Worm (Caenorhabditis elegans) whole organism, young adult: ENCODE results near the gene F56C4.4.

Experiments used
- B0019.2 ChIP-seq: fragments of 200-800 bp; sonication (Bioruptor generic); conservative IDR thresholded peaks from 2 replicates; pipeline ENCODE4 v1.3.6; 2022; ENCODE audit warnings: missing genetic modification reagents, missing genetic modification characterization, missing compliant biosample characterization
- B0336.3 ChIP-seq: fragments of 200-800 bp; sonication (Bioruptor generic); IDR thresholded peaks from 2 replicates; pipeline ENCODE4 v1.3.6; 2022; ENCODE audit warnings: missing genetic modification characterization, missing compliant biosample characterization
- D2030.7 ChIP-seq: fragments of 200-800 bp; sonication (Bioruptor generic); IDR thresholded peaks from 2 replicates; pipeline ENCODE4 v1.3.6; 2022; ENCODE audit warnings: missing genetic modification reagents, missing genetic modification characterization, missing compliant biosample characterization
- F10E7.11 ChIP-seq: sonication (generic microtip); optimal IDR thresholded peaks from 2 replicates; lab custom pipeline; 2017; ENCODE audit warnings: mild to moderate bottlenecking, missing genetic modification characterization, moderate library complexity, missing compliant biosample characterization
- F37B4.10 ChIP-seq: fragments of 200-800 bp; sonication (Bioruptor generic); IDR thresholded peaks from 2 replicates; pipeline ENCODE4 v1.3.6; 2022; ENCODE audit warnings: missing genetic modification characterization, missing compliant biosample characterization
- F57C9.4 ChIP-seq: sonication (generic microtip); optimal IDR thresholded peaks from 2 replicates; lab custom pipeline; 2017; ENCODE audit warnings: mild to moderate bottlenecking, missing genetic modification characterization, missing compliant biosample characterization
- T26A5.8 ChIP-seq: sonication (generic microtip); optimal IDR thresholded peaks from 2 replicates; lab custom pipeline; 2016; ENCODE audit warnings: missing genetic modification characterization, missing compliant biosample characterization
- Y67H2A.10 ChIP-seq: fragments of 200-800 bp; sonication (Bioruptor generic); conservative IDR thresholded peaks from 2 replicates; pipeline ENCODE4 v1.3.6; 2022; ENCODE audit warnings: missing genetic modification reagents, missing genetic modification characterization, missing compliant biosample characterization
- Y95B8A.8 ChIP-seq: fragments of 200-800 bp; sonication (Bioruptor generic); IDR thresholded peaks from 2 replicates; pipeline ENCODE4 v1.3.6; 2022; ENCODE audit warnings: missing genetic modification reagents, missing genetic modification characterization, missing compliant biosample characterization
- akir-1 ChIP-seq: fragments of 200-800 bp; sonication (Bioruptor generic); optimal IDR thresholded peaks from 2 replicates; lab custom pipeline; 2018; ENCODE audit warnings: mild to moderate bottlenecking, missing genetic modification characterization, moderate library complexity, missing compliant biosample characterization
- ceh-100 ChIP-seq: fragments of 200-800 bp; sonication (Bioruptor generic); IDR thresholded peaks from 2 replicates; pipeline ENCODE4 v1.3.6; 2022; ENCODE audit warnings: missing genetic modification reagents, missing genetic modification characterization, missing compliant biosample characterization
- dpl-1 ChIP-seq: fragments of 150-350 bp; optimal IDR thresholded peaks from 2 replicates; lab custom pipeline; 2014; ENCODE audit warnings: missing biosample characterization, missing genetic modification reagents, missing genetic modification characterization
- egl-18 ChIP-seq: fragments of 200-800 bp; sonication (Bioruptor generic); IDR thresholded peaks from 2 replicates; pipeline ENCODE4 v1.3.6; 2022; ENCODE audit warnings: missing genetic modification reagents, missing genetic modification characterization, missing compliant biosample characterization
- egl-44 ChIP-seq: fragments of 200-800 bp; sonication (Bioruptor generic); IDR thresholded peaks from 2 replicates; pipeline ENCODE4 v1.3.6; 2022; ENCODE audit warnings: missing genetic modification reagents, missing genetic modification characterization, missing compliant biosample characterization
- egrh-3 ChIP-seq: fragments of 200-800 bp; sonication (Bioruptor generic); IDR thresholded peaks from 2 replicates; pipeline ENCODE4 v1.3.6; 2022; ENCODE audit warnings: missing genetic modification reagents, missing genetic modification characterization, missing compliant biosample characterization
- fkh-3 ChIP-seq: sonication (generic microtip); optimal IDR thresholded peaks from 2 replicates; lab custom pipeline; 2016; ENCODE audit warnings: mild to moderate bottlenecking, missing genetic modification characterization, missing compliant biosample characterization
- him-1 ChIP-seq: sonication (generic microtip); optimal IDR thresholded peaks from 2 replicates; lab custom pipeline; 2016; ENCODE audit warnings: missing genotype, missing genetic modification reagents, missing genetic modification characterization, missing compliant biosample characterization
- hlh-12 ChIP-seq: sonication (generic microtip); optimal IDR thresholded peaks from 2 replicates; lab custom pipeline; 2016; ENCODE audit warnings: missing genetic modification characterization, missing compliant biosample characterization
- hmg-1.2 ChIP-seq: fragments of 200-800 bp; sonication (Bioruptor generic); IDR thresholded peaks from 2 replicates; pipeline ENCODE4 v1.3.6; 2022; ENCODE audit warnings: missing genetic modification reagents, missing genetic modification characterization, missing compliant biosample characterization
- hrde-1 ChIP-seq: sonication (generic microtip); optimal IDR thresholded peaks from 2 replicates; lab custom pipeline; 2016; ENCODE audit warnings: missing genetic modification characterization, mild to moderate bottlenecking, missing compliant biosample characterization, moderate library complexity, missing genotype, missing genetic modification reagents, borderline replicate concordance
- lag-1 ChIP-seq: fragments of 200-800 bp; sonication (Bioruptor generic); IDR thresholded peaks from 2 replicates; pipeline ENCODE4 v1.3.6; 2022; ENCODE audit warnings: missing genetic modification reagents, missing genetic modification characterization, missing compliant biosample characterization
- let-607 ChIP-seq, 2 experiments: fragments of 200-800 bp in 1 of 2; sonication (Bioruptor generic) in 1 of 2; sonication (generic microtip) in 1 of 2; optimal IDR thresholded peaks; 2 replicates each; lab custom pipeline; 2016 to 2018; ENCODE audit warnings: mild to moderate bottlenecking in 2 of 2, missing compliant biosample characterization in 2 of 2, missing genetic modification characterization in 2 of 2, moderate library complexity in 2 of 2, missing genotype in 1 of 2
- madf-3 ChIP-seq: fragments of 200-800 bp; sonication (Bioruptor generic); IDR thresholded peaks from 2 replicates; pipeline ENCODE4 v1.3.6; 2022; ENCODE audit warnings: missing genetic modification reagents, missing genetic modification characterization, missing compliant biosample characterization
- madf-6 ChIP-seq: fragments of 200-800 bp; sonication (Bioruptor generic); IDR thresholded peaks from 2 replicates; pipeline ENCODE4 v1.3.6; 2022; ENCODE audit warnings: missing genetic modification reagents, missing genetic modification characterization, missing compliant biosample characterization
- nfya-2 ChIP-seq: fragments of 200-800 bp; sonication (Bioruptor generic); IDR thresholded peaks from 2 replicates; pipeline ENCODE4 v1.3.6; 2022; ENCODE audit warnings: missing genetic modification reagents, missing genetic modification characterization, missing compliant biosample characterization
- nfyb-1 ChIP-seq: fragments of 200-800 bp; sonication (Bioruptor generic); IDR thresholded peaks from 2 replicates; pipeline ENCODE4 v1.3.6; 2022; ENCODE audit warnings: missing genetic modification reagents, missing genetic modification characterization, missing compliant biosample characterization
- nhr-80 ChIP-seq: sonication (generic microtip); optimal IDR thresholded peaks from 2 replicates; lab custom pipeline; 2016; ENCODE audit warnings: missing genetic modification characterization, missing compliant biosample characterization
- pbrm-1 ChIP-seq: fragments of 200-800 bp; sonication (Bioruptor generic); IDR thresholded peaks from 2 replicates; pipeline ENCODE4 v1.3.6; 2022; ENCODE audit warnings: missing genetic modification reagents, missing genetic modification characterization, missing compliant biosample characterization
- rec-8 ChIP-seq, 2 experiments: sonication (generic microtip); optimal IDR thresholded peaks; 2 replicates each; lab custom pipeline; 2016; ENCODE audit warnings: mild to moderate bottlenecking in 2 of 2, missing genetic modification characterization in 2 of 2, missing genetic modification reagents in 2 of 2, missing genotype in 2 of 2, missing biosample characterization in 1 of 2, missing compliant biosample characterization in 1 of 2, moderate library complexity in 1 of 2
- snpc-3.4 ChIP-seq: sonication (generic microtip); optimal IDR thresholded peaks from 2 replicates; lab custom pipeline; 2017; ENCODE audit warnings: missing genetic modification characterization, mild to moderate bottlenecking, missing compliant biosample characterization, antibody characterized with exemption, moderate library complexity, missing genotype, missing genetic modification reagents
- zim-3 ChIP-seq: sonication (generic microtip); optimal IDR thresholded peaks from 2 replicates; lab custom pipeline; 2017; ENCODE audit warnings: mild to moderate bottlenecking, missing genetic modification characterization, moderate library complexity, missing compliant biosample characterization
- ztf-26 ChIP-seq: sonication (generic microtip); optimal IDR thresholded peaks from 2 replicates; lab custom pipeline; 2017; ENCODE audit warnings: missing genetic modification characterization, missing compliant biosample characterization
- ztf-3 ChIP-seq: fragments of 200-800 bp; sonication (Bioruptor generic); optimal IDR thresholded peaks from 2 replicates; lab custom pipeline; 2018; ENCODE audit warnings: mild to moderate bottlenecking, missing genetic modification characterization, missing compliant biosample characterization

F56C4.4 gene

DNA sequence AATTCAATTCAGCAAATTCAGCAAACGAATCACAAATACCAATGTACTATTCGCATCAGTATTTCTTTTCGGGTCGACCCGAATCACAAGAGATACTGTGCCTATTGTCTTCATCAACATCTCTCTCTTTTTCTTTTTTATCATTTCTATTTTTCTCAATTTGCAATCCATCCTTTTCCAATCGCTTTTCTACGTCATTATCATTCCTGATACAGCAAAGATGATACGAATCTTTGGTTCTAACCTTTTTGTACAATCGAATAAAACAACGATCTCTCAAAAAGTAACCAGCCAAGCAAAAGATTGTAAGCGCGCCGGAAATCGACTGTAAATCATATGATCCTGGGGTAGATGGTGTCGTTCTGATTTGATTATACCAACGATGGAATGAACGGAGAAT, 21.1 kb downstream of the F56C4.4 start:
- TF ChIP-seq egl-18 (GFP tag; lab: Robert Waterston, UW) (no peak), B0336.3 (GFP tag; lab: Robert Waterston, UW) (no peak), D2030.7 (GFP tag; lab: Robert Waterston, UW) (no peak), him-1 (no peak), hlh-12 (tag; lab: Kevin White, UChicago) (no peak), nfya-2 (GFP tag; lab: Robert Waterston, UW) (no peak), T26A5.8 (tag; lab: Kevin White, UChicago) (no peak), akir-1 (GFP tag; lab: Kevin White, UChicago) (no peak), F10E7.11 (no peak), Y95B8A.8 (GFP tag; lab: Robert Waterston, UW) (no peak), F37B4.10 (no peak)

DNA sequence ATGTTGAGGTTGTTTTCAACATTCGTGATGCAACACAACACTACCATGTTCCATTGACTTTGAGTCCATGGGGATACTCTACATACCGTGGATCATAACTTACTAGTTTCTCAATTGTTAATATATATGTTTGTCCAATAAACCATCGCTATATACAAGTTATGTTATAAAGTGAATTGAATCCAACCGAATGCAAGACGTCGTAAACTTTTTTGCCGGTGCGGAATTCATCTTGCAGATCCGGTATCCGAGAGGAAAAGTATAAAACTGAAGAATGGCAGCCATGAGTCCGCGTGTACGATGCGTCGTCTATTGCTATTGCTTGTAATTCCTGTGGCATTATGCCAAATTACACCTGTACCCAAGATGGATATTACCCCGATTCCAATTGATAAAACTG, 22.8 kb downstream of the F56C4.4 start, which contains the start of gene R09H10.6:
Gene R09H10.6 (plus strand): TSS at position 301 of the 400 bp plus-strand sequence.
- TF ChIP-seq hmg-1.2 (GFP tag; lab: Robert Waterston, UW) (no peak), fkh-3 (no peak), zim-3 (tag; lab: Kevin White, UChicago) (no peak), pbrm-1 (GFP tag; lab: Robert Waterston, UW) (no peak), B0019.2 (GFP tag; lab: Robert Waterston, UW) (no peak), hrde-1 (tag; lab: Kevin White, UChicago) (no peak), F57C9.4 (no peak), dpl-1 (GFP tag; lab: Kevin White, UChicago) (no peak), madf-6 (GFP tag; lab: Robert Waterston, UW) (no peak), nfyb-1 (GFP tag; lab: Robert Waterston, UW) (no peak), ztf-26 (no peak)

DNA sequence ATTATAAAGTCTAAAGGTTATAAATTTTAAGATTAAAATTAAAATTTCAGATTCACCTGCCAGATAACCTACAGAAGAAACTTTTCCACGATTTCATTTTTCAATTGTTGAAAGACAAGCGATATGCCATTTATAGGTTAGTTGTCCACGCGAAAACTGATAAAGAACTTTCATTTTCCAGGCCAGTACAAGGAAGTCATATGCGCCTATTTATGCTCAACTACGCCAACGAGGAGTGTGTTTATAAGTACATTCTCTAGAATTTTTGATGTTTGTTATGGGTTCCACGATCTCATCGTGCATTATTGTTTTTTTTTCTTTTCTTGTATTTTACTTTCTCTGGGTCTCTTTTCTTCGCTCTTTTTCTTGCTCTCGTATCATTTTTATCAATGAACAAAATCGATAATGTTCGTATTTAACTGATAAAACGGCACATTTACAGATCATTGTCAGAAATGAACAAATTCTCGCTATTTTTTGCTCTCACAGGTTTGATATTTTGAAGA, 24.4 kb downstream of the F56C4.4 start, which contains the start of gene R09H10.3:
Gene R09H10.3 (plus strand): TSS at position 456 of the 506 bp plus-strand sequence.
- TF ChIP-seq rec-8 (tag; optimal IDR thresholded peaks at IDR 0.05; lab: Kevin White, UChicago) (no peak), nhr-80 (tag; lab: Kevin White, UChicago) (peak; percentile 75), ztf-3 (GFP tag; lab: Kevin White, UChicago) (no peak), Y67H2A.10 (GFP tag; lab: Robert Waterston, UW) (no peak), egl-44 (GFP tag; lab: Robert Waterston, UW) (no peak), egrh-3 (GFP tag; lab: Robert Waterston, UW) (no peak), dpl-1 (GFP tag; lab: Kevin White, UChicago) (no peak), ceh-100 (GFP tag; lab: Robert Waterston, UW) (no peak), lag-1 (GFP tag; lab: Robert Waterston, UW) (no peak), let-607 (tag; optimal IDR thresholded peaks at IDR 0.05; lab: Kevin White, UChicago) (peak in 1 of 2 experiments; percentile 1)
- TF ChIP-seq, all 124 proteins: peak for 2

DNA sequence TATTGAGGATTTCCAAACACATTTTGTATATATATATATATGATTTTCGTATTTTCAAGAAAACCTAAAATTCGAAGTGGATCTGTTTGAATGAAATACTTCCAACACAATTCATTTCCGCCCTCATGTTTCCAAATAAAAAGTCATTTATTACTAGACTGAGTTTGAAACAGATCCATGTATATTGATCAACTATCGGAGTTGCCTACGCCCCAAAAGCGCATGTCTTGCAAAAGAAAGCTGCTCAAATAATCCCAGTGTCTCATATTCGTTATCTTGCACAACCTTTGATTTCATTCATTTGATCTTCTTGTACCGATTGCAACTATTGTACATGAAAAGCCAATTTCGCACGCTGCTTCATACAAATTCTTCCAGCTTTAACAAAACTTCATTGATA, 28.4 kb downstream of the F56C4.4 start, which contains the start of gene R09H10.2:
Gene R09H10.2 (plus strand): TSS at position 301 of the 400 bp plus-strand sequence.
- TF ChIP-seq madf-3 (GFP tag; lab: Robert Waterston, UW) = no peak
- TF ChIP-seq hrde-1 (tag; lab: Kevin White, UChicago) = no peak
- TF ChIP-seq snpc-3.4 (tag; lab: Kevin White, UChicago) = no peak
